Fruit fly (Drosophila melanogaster): ENCODE results near the gene CG34338.

dm6 chrX:7768147-7768787, at the start of gene CG34338:
- TF ChIP-seq cic (GFP tag; optimal IDR thresholded peaks at IDR 0.05) (no peak), CG7045 (GFP tag; optimal IDR thresholded peaks at IDR 0.05) (no peak), Crg-1 (GFP tag; optimal IDR thresholded peaks at IDR 0.05) (no peak), tj (GFP tag; optimal IDR thresholded peaks at IDR 0.05) (no peak)

Data from whole organism, adult.